Worm (Caenorhabditis elegans): Measurements from ENCODE around the gene C06A8.6.

The C06A8.6 gene

DNA sequence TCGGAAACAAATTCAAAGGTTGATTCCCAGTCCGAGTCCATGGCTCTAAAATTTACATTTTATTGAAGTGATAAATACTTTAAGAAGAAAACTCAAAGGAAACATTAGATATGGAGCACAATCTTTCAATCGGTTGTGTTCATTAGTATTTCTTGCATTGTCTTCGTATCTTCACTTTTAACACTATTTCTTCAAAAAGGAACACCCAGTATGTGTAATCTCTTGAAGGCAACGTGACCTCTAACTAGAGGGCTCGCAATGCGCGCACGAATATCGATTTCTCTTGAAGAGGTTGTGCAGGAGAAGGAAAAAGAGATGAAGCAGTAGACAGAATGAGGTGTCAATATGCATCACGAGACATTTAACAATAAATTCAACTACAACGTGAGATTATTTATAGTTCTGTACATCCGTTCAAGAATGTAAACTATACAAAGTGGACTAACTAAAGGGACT is 17.2 kb upstream of the C06A8.6 start, which contains the start of the genes B0228.6 and B0228.1:
TSS of gene B0228.6 (minus strand) at position 51 of the 456 bp plus-strand sequence.
TSS of gene B0228.1 (plus strand) at position 228 of the 456 bp plus-strand sequence.
- TF ChIP-seq ceh-39 (tag; optimal IDR thresholded peaks at IDR 0.05) (peak; percentile 55), ceh-43 (GFP tag; optimal IDR thresholded peaks at IDR 0.05) (no peak), flh-1 (GFP tag; optimal IDR thresholded peaks at IDR 0.05) (no peak), unc-120 (tag; optimal IDR thresholded peaks at IDR 0.05; ENCODE audit: poor library complexity, severe bottlenecking) (peak; percentile 50)

DNA sequence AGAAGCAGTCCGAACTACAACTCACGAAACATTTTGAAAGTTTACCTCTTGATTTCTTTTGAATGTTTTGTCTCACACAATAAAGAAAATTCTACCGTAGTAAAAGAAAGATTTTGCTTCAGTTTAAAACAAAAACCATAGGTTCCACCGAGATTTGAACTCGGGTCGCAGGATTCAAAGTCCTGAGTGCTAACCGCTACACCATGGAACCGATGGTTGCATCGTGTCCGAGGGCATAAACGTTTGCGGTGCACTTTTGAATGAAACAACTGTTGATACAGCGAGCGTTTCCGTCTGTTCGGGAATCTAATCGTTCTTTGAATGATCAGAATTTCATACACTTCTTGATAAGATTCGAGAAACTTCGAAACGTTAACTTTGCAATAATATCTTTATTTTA is 15.5 kb upstream of the C06A8.6 start:
- TF ChIP-seq hlh-1 (tag; optimal IDR thresholded peaks at IDR 0.05) (peak; percentile 36), ham-2 (GFP tag; optimal IDR thresholded peaks at IDR 0.05) (no peak), drap-1 (GFP tag; optimal IDR thresholded peaks at IDR 0.05) (peak; percentile 48), zip-8 (tag; optimal IDR thresholded peaks at IDR 0.05) (no peak), sem-2 (GFP tag; optimal IDR thresholded peaks at IDR 0.05) (no peak), unc-120 (tag; optimal IDR thresholded peaks at IDR 0.05; ENCODE audit: poor library complexity, severe bottlenecking) (no peak), snpc-4 (tag; optimal IDR thresholded peaks at IDR 0.05) (no peak), lsy-2 (tag; optimal IDR thresholded peaks at IDR 0.05) (no peak), elt-1 (tag; optimal IDR thresholded peaks at IDR 0.05; ENCODE audit: borderline replicate concordance, insufficient read depth) (no peak), M03D4.4 (tag; optimal IDR thresholded peaks at IDR 0.05) (peak; percentile 29), mls-2 (tag; optimal IDR thresholded peaks at IDR 0.05) (no peak), mep-1 (tag; optimal IDR thresholded peaks at IDR 0.05) (no peak), cnd-1 (tag; optimal IDR thresholded peaks at IDR 0.05) (no peak), nhr-28 (tag; optimal IDR thresholded peaks at IDR 0.05) (no peak), bed-3 (GFP tag; optimal IDR thresholded peaks at IDR 0.05) (peak; percentile 8), pha-4 (tag; optimal IDR thresholded peaks at IDR 0.05) (no peak), blmp-1 (tag; optimal IDR thresholded peaks at IDR 0.05) (no peak), nhr-12 (tag; optimal IDR thresholded peaks at IDR 0.05) (no peak), nhr-237 (tag; optimal IDR thresholded peaks at IDR 0.05) (no peak), nhr-2 (tag; optimal IDR thresholded peaks at IDR 0.05) (no peak), ceh-39 (tag; optimal IDR thresholded peaks at IDR 0.05) (no peak), tbx-8 (GFP tag; optimal IDR thresholded peaks at IDR 0.05) (no peak), ceh-83 (GFP tag; optimal IDR thresholded peaks at IDR 0.05) (peak; percentile 66), ces-1 (GFP tag; optimal IDR thresholded peaks at IDR 0.05) (no peak), flh-1 (GFP tag; optimal IDR thresholded peaks at IDR 0.05) (peak; percentile 18), ceh-43 (GFP tag; optimal IDR thresholded peaks at IDR 0.05) (no peak), ztf-11 (tag; optimal IDR thresholded peaks at IDR 0.05) (no peak), unc-39 (tag; optimal IDR thresholded peaks at IDR 0.05) (no peak), unc-62 (GFP tag; optimal IDR thresholded peaks at IDR 0.05) (peak; percentile 1), mab-5 (tag; optimal IDR thresholded peaks at IDR 0.05) (no peak), nhr-76 (tag; optimal IDR thresholded peaks at IDR 0.05) (no peak), sptf-1 (tag; optimal IDR thresholded peaks at IDR 0.05) (no peak), lin-32 (GFP tag; optimal IDR thresholded peaks at IDR 0.05) (no peak), lin-13 (tag; optimal IDR thresholded peaks at IDR 0.05) (no peak), elt-3 (tag; optimal IDR thresholded peaks at IDR 0.05) (no peak)

DNA sequence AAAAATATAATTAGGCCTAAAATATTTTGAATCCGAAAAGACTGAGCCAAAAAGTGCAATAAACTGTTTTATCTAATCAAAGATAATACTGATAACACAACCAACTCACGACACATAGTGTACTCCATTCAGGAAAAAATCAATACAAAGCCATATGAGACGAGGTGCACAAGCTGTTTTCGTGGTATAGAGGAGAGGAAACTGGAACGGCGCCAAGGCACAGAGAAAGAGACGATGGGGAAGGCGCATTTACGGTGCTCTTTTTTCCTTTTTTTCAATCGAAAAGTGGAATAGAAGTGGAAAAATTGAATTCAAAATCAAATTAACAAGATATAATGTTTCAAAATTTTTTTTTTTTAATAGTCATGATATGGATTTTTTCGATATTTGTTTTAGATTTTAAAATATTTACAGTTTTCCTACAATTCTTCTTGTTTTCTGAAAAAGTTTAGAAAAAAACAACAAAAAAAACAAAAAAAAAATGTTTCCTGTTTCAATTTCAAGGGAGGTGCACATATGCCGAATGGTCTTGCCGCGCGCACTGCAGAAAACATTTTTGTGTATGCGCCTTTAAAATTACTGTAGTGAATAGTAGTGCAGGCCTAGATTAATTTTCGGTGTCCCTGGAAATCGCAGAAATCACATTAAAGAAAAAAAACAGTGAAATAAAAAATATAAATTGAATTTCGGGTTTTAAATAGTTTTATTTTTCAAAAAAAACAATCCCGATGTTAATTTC is 13.7 kb upstream of the C06A8.6 start, which contains the start of gene B0228.7:
TSS of gene B0228.7 (minus strand) at position 627 of the 739 bp plus-strand sequence.
- TF ChIP-seq cnd-1 (tag; optimal IDR thresholded peaks at IDR 0.05) (no peak), bed-3 (GFP tag; optimal IDR thresholded peaks at IDR 0.05) (no peak), snpc-4 (tag; optimal IDR thresholded peaks at IDR 0.05) (no peak), mab-5 (tag; optimal IDR thresholded peaks at IDR 0.05) (no peak), ztf-11 (tag; optimal IDR thresholded peaks at IDR 0.05) (no peak), tbx-8 (GFP tag; optimal IDR thresholded peaks at IDR 0.05) (no peak), unc-62 (GFP tag; optimal IDR thresholded peaks at IDR 0.05) (no peak), ceh-39 (tag; optimal IDR thresholded peaks at IDR 0.05) (no peak), sem-2 (GFP tag; optimal IDR thresholded peaks at IDR 0.05) (no peak), lin-13 (tag; optimal IDR thresholded peaks at IDR 0.05) (no peak), ceh-43 (GFP tag; optimal IDR thresholded peaks at IDR 0.05) (no peak), drap-1 (GFP tag; optimal IDR thresholded peaks at IDR 0.05) (no peak)
